Fruit fly (Drosophila melanogaster) whole organism, wandering third instar larva: Measurements from ENCODE around the gene PIG-Wb.
A peak's percentile ranks its signal among the peaks of the same experiment; 100 is the strongest.

ENCODE experiments used
- Jra ChIP-seq: sonication (Bioruptor generic); optimal IDR thresholded peaks from 2 replicates; lab custom pipeline; 2016; ENCODE audit warnings: missing biosample characterization, missing genetic modification characterization
- OdsH ChIP-seq: fragments of 200-800 bp; sonication (Bioruptor generic); optimal IDR thresholded peaks from 2 replicates; lab custom pipeline; 2016; ENCODE audit warnings: missing biosample characterization, mild to moderate bottlenecking, missing genetic modification characterization
- Sp1 ChIP-seq: fragments of 200-800 bp; sonication (Bioruptor generic); optimal IDR thresholded peaks from 3 replicates; lab custom pipeline; 2019; ENCODE audit warnings: missing biosample characterization, mild to moderate bottlenecking, missing genetic modification characterization, moderate library complexity
- br ChIP-seq: fragments of 200-800 bp; sonication (Bioruptor generic); optimal IDR thresholded peaks from 2 replicates; lab custom pipeline; 2016; ENCODE audit warnings: missing biosample characterization, missing genetic modification characterization
- fru ChIP-seq: fragments of 200-800 bp; sonication (Bioruptor generic); optimal IDR thresholded peaks from 3 replicates; lab custom pipeline; 2016; ENCODE audit warnings: missing biosample characterization, mild to moderate bottlenecking, missing genetic modification characterization
- psq ChIP-seq: fragments of 200-800 bp; sonication (Bioruptor generic); optimal IDR thresholded peaks from 3 replicates; lab custom pipeline; 2017; ENCODE audit warnings: missing biosample characterization, mild to moderate bottlenecking, missing genetic modification characterization, moderate library complexity
- sage ChIP-seq: fragments of 200-800 bp; sonication (Bioruptor generic); optimal IDR thresholded peaks from 2 replicates; lab custom pipeline; 2016; ENCODE audit warnings: missing biosample characterization, mild to moderate bottlenecking, missing genetic modification characterization

dm6 chr3L:1746338-1747199 is 8.7 kb upstream of the PIG-Wb start, which contains the start of gene CG13921:
- peak; percentile 99 for TF ChIP-seq br
- peak; percentile 98 for TF ChIP-seq Jra (GFP tag; lab: Kevin White, UChicago)
- peak; percentile 97 for TF ChIP-seq psq (GFP tag; lab: Kevin White, UChicago)
- TF ChIP-seq OdsH (GFP tag; lab: Kevin White, UChicago), result peak; percentile 99
- peak; percentile 99 for TF ChIP-seq sage
- peak; percentile 99 for TF ChIP-seq fru (GFP tag; lab: Kevin White, UChicago)
- peak; percentile 99 for TF ChIP-seq Sp1 (GFP tag; lab: Kevin White, UChicago)
